Worm (Caenorhabditis elegans) whole organism, mixed stage, embryonic: ENCODE data around the gene K12G11.6.

ENCODE experiments used
- blmp-1 ChIP-seq: fragments of 150-350 bp; optimal IDR thresholded peaks from 2 replicates; lab custom pipeline; 2014; ENCODE audit warnings: missing biosample characterization, missing genetic modification characterization
- ceh-39 ChIP-seq: fragments of 150-350 bp; optimal IDR thresholded peaks from 2 replicates; lab custom pipeline; 2014; ENCODE audit warnings: missing biosample characterization, missing genetic modification characterization
- ceh-43 ChIP-seq: fragments of 200-800 bp; sonication (Bioruptor generic); optimal IDR thresholded peaks from 2 replicates; lab custom pipeline; 2018; ENCODE audit warnings: mild to moderate bottlenecking, missing genetic modification characterization, moderate library complexity, missing compliant biosample characterization
- ces-1 ChIP-seq: fragments of 150-350 bp; optimal IDR thresholded peaks from 2 replicates; lab custom pipeline; 2014; ENCODE audit warnings: missing biosample characterization, missing genetic modification reagents, missing genetic modification characterization
- cnd-1 ChIP-seq: fragments of 200-800 bp; sonication (Bioruptor generic); optimal IDR thresholded peaks from 2 replicates; lab custom pipeline; 2018; ENCODE audit warnings: mild to moderate bottlenecking, missing genetic modification characterization, missing compliant biosample characterization
- flh-1 ChIP-seq: fragments of 200-800 bp; sonication (Bioruptor generic); optimal IDR thresholded peaks from 2 replicates; lab custom pipeline; 2018; ENCODE audit warnings: mild to moderate bottlenecking, missing genetic modification characterization, moderate library complexity, missing compliant biosample characterization
- mep-1 ChIP-seq: fragments of 150-350 bp; optimal IDR thresholded peaks from 2 replicates; lab custom pipeline; 2017; ENCODE audit warnings: missing biosample characterization, missing genetic modification reagents, missing genetic modification characterization, inconsistent platforms
- nhr-76 ChIP-seq: sonication (generic microtip); optimal IDR thresholded peaks from 2 replicates; lab custom pipeline; 2017; ENCODE audit warnings: missing biosample characterization, missing genetic modification characterization
- pha-4 ChIP-seq: fragments of 150-350 bp; optimal IDR thresholded peaks from 2 replicates; lab custom pipeline; 2018; ENCODE audit warnings: missing biosample characterization, missing genetic modification reagents, missing genetic modification characterization
- snpc-4 ChIP-seq: fragments of 150-350 bp; optimal IDR thresholded peaks from 2 replicates; lab custom pipeline; 2014; ENCODE audit warnings: missing biosample characterization, missing genetic modification characterization
- sptf-1 ChIP-seq: sonication (generic microtip); optimal IDR thresholded peaks from 2 replicates; lab custom pipeline; 2017; ENCODE audit warnings: mild to moderate bottlenecking, missing genetic modification characterization, moderate library complexity, missing compliant biosample characterization
- unc-62 ChIP-seq: fragments of 150-350 bp; optimal IDR thresholded peaks from 2 replicates; lab custom pipeline; 2014; ENCODE audit warnings: missing biosample characterization, missing genetic modification reagents, missing genetic modification characterization
- ztf-11 ChIP-seq: fragments of 150-350 bp; optimal IDR thresholded peaks from 2 replicates; lab custom pipeline; 2014; ENCODE audit warnings: missing biosample characterization, missing genetic modification characterization

ce11 chrV:11900127-11900526, 6.0 kb downstream of the K12G11.6 start:
- TF ChIP-seq unc-62 (GFP tag; lab: Kevin White, UChicago) (no peak), cnd-1 (tag; lab: Kevin White, UChicago) (no peak), mep-1 (tag; lab: Kevin White, UChicago) (no peak), blmp-1 (tag; lab: Kevin White, UChicago) (no peak), nhr-76 (tag; lab: Kevin White, UChicago) (no peak), ceh-39 (tag; lab: Kevin White, UChicago) (no peak), pha-4 (tag; lab: Kevin White, UChicago) (no peak), ces-1 (GFP tag; lab: Kevin White, UChicago) (no peak), ceh-43 (GFP tag; lab: Kevin White, UChicago) (no peak), ztf-11 (tag; lab: Kevin White, UChicago) (no peak), flh-1 (GFP tag; lab: Kevin White, UChicago) (no peak), sptf-1 (tag; lab: Kevin White, UChicago) (no peak), snpc-4 (tag; lab: Kevin White, UChicago) (no peak)
